Worm (Caenorhabditis elegans) whole organism, late embryonic: ENCODE data around the gene W08F4.3.
A peak's percentile ranks its signal among the peaks of the same experiment; 100 is the strongest.
"Not testable (repeated sequence)": the region's sequence is repeated elsewhere in the genome, so short reads cannot be mapped to it uniquely, and the experiment has no call there.

Source experiments
- C38D4.7 ChIP-seq: fragments of 200-800 bp; sonication (Bioruptor generic); optimal IDR thresholded peaks from 2 replicates; lab custom pipeline; 2018; ENCODE audit warnings: mild to moderate bottlenecking, missing genetic modification characterization, moderate library complexity, missing compliant biosample characterization
- F13H6.1 ChIP-seq: sonication (generic microtip); optimal IDR thresholded peaks from 2 replicates; lab custom pipeline; 2016; ENCODE audit warnings: missing genetic modification characterization, missing compliant biosample characterization
- K02D7.2 ChIP-seq: sonication (generic microtip); optimal IDR thresholded peaks from 2 replicates; lab custom pipeline; 2017; ENCODE audit warnings: mild to moderate bottlenecking, missing genetic modification characterization, missing compliant biosample characterization
- K09A11.1 ChIP-seq: sonication (generic microtip); optimal IDR thresholded peaks from 2 replicates; lab custom pipeline; 2017; ENCODE audit warnings: antibody characterized with exemption, mild to moderate bottlenecking, missing genetic modification characterization, missing compliant biosample characterization; ENCODE audit not compliant: insufficient read depth
- T23F11.4 ChIP-seq: fragments of 200-800 bp; sonication (Bioruptor generic); optimal IDR thresholded peaks from 2 replicates; lab custom pipeline; 2018; ENCODE audit warnings: mild to moderate bottlenecking, missing genetic modification characterization, missing compliant biosample characterization
- Y22D7AL.16 ChIP-seq: sonication (generic microtip); optimal IDR thresholded peaks from 2 replicates; lab custom pipeline; 2016; ENCODE audit warnings: missing genetic modification characterization, missing compliant biosample characterization
- ceh-14 ChIP-seq: sonication (generic microtip); optimal IDR thresholded peaks from 2 replicates; lab custom pipeline; 2016; ENCODE audit warnings: missing genotype, missing genetic modification characterization, missing compliant biosample characterization
- ceh-2 ChIP-seq: sonication (generic microtip); optimal IDR thresholded peaks from 2 replicates; lab custom pipeline; 2016; ENCODE audit warnings: missing genotype, missing genetic modification characterization, missing compliant biosample characterization
- ceh-22 ChIP-seq: sonication (generic microtip); optimal IDR thresholded peaks from 2 replicates; lab custom pipeline; 2017; ENCODE audit warnings: missing biosample characterization, missing genetic modification characterization
- ceh-31 ChIP-seq: sonication (generic microtip); optimal IDR thresholded peaks from 2 replicates; lab custom pipeline; 2016; ENCODE audit warnings: missing genetic modification characterization, missing compliant biosample characterization
- ceh-45 ChIP-seq: fragments of 200-800 bp; sonication (Bioruptor generic); IDR thresholded peaks from 2 replicates; pipeline ENCODE4 v1.3.6; 2022; ENCODE audit warnings: missing genetic modification reagents, missing genetic modification characterization, missing compliant biosample characterization
- ceh-6 ChIP-seq: fragments of 200-800 bp; sonication (Bioruptor generic); optimal IDR thresholded peaks from 2 replicates; lab custom pipeline; 2018; ENCODE audit warnings: mild to moderate bottlenecking, missing genetic modification characterization, missing compliant biosample characterization
- ceh-9 ChIP-seq: sonication (generic microtip); optimal IDR thresholded peaks from 2 replicates; lab custom pipeline; 2016; ENCODE audit warnings: mild to moderate bottlenecking, missing genetic modification characterization, inconsistent platforms, missing compliant biosample characterization
- dmd-4 ChIP-seq: sonication (generic microtip); optimal IDR thresholded peaks from 2 replicates; lab custom pipeline; 2016; ENCODE audit warnings: borderline replicate concordance, missing genetic modification characterization, missing compliant biosample characterization
- ets-4 ChIP-seq: sonication (generic microtip); optimal IDR thresholded peaks from 2 replicates; lab custom pipeline; 2016; ENCODE audit warnings: missing genetic modification characterization, missing compliant biosample characterization
- fkh-6 ChIP-seq: sonication (generic microtip); optimal IDR thresholded peaks from 2 replicates; lab custom pipeline; 2016; ENCODE audit warnings: missing genetic modification characterization, missing compliant biosample characterization
- hlh-15 ChIP-seq: sonication (generic microtip); optimal IDR thresholded peaks from 2 replicates; lab custom pipeline; 2016; ENCODE audit warnings: missing genetic modification characterization, missing compliant biosample characterization
- hlh-6 ChIP-seq: sonication (generic microtip); optimal IDR thresholded peaks from 2 replicates; lab custom pipeline; 2016; ENCODE audit warnings: missing genotype, missing genetic modification characterization, missing compliant biosample characterization
- hlh-8 ChIP-seq: sonication (generic microtip); optimal IDR thresholded peaks from 2 replicates; lab custom pipeline; 2016; ENCODE audit warnings: missing genotype, missing genetic modification characterization, missing compliant biosample characterization
- lim-6 ChIP-seq: sonication (generic microtip); optimal IDR thresholded peaks from 2 replicates; lab custom pipeline; 2016; ENCODE audit warnings: missing genetic modification characterization, missing compliant biosample characterization
- lin-11 ChIP-seq: fragments of 200-800 bp; sonication (Bioruptor generic); optimal IDR thresholded peaks from 2 replicates; lab custom pipeline; 2018; ENCODE audit warnings: mild to moderate bottlenecking, missing genetic modification characterization, missing compliant biosample characterization
- nhr-232 ChIP-seq: sonication (generic microtip); optimal IDR thresholded peaks from 2 replicates; lab custom pipeline; 2016; ENCODE audit warnings: missing genetic modification characterization, missing compliant biosample characterization
- odd-2 ChIP-seq: sonication (generic microtip); optimal IDR thresholded peaks from 2 replicates; lab custom pipeline; 2017; ENCODE audit warnings: antibody characterized with exemption, mild to moderate bottlenecking, missing genetic modification characterization, missing compliant biosample characterization
- pha-4 ChIP-seq: fragments of 150-350 bp; optimal IDR thresholded peaks from 2 replicates; lab custom pipeline; 2018; ENCODE audit warnings: missing biosample characterization, missing genetic modification reagents, missing genetic modification characterization
- rnt-1 ChIP-seq: sonication (generic microtip); optimal IDR thresholded peaks from 2 replicates; lab custom pipeline; 2016; ENCODE audit warnings: missing genetic modification characterization, missing compliant biosample characterization
- sdc-2 ChIP-seq: sonication (generic microtip); optimal IDR thresholded peaks from 2 replicates; lab custom pipeline; 2016; ENCODE audit warnings: missing genotype, missing genetic modification characterization, missing compliant biosample characterization
- sox-2 ChIP-seq: fragments of 200-800 bp; sonication (Bioruptor generic); IDR thresholded peaks from 2 replicates; pipeline ENCODE4 v1.3.6; 2022; ENCODE audit warnings: missing genetic modification reagents, missing genetic modification characterization, missing compliant biosample characterization
- sox-4 ChIP-seq: sonication (generic microtip); optimal IDR thresholded peaks from 2 replicates; lab custom pipeline; 2017; ENCODE audit warnings: mild to moderate bottlenecking, missing genetic modification characterization, inconsistent platforms, missing compliant biosample characterization
- unc-42 ChIP-seq: sonication (generic microtip); optimal IDR thresholded peaks from 2 replicates; lab custom pipeline; 2016; ENCODE audit warnings: missing genotype, missing genetic modification characterization, missing compliant biosample characterization
- unc-55 ChIP-seq: sonication (generic microtip); optimal IDR thresholded peaks from 2 replicates; lab custom pipeline; 2017; ENCODE audit warnings: missing biosample characterization, missing genetic modification reagents, missing genetic modification characterization
- ztf-16 ChIP-seq: sonication (generic microtip); optimal IDR thresholded peaks from 2 replicates; lab custom pipeline; 2017; ENCODE audit warnings: missing genetic modification characterization, missing compliant biosample characterization

W08F4.3 gene

DNA sequence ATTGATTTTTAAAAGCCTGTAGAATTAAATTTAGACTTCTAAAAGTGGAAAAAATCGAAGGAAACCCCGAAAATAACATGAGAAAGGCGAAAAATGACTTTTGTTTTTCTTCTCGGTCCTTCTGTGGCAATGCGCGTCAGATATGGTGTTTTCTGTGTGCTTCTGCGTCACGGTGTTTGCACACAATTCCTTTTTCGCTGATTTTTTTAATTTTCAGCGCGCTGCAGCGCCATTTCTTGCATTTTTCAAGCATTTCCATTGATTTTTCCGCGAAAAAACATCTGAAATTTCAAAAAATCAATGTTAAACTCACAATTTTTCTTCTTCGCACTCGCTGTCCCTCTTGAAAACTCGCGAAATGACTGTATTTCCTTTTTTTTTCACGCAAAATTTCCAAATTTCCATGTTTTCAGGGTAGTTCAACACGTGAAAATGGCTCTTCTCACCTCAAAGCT is at the start of gene W08F4.3, which contains the start of gene cdc-37:
Gene W08F4.3, plus strand, starts transcription at position 414 of the 455 bp plus-strand sequence.
Gene cdc-37, minus strand, starts transcription at position 405 of the 455 bp plus-strand sequence.
- TF ChIP-seq rnt-1 (no peak), ceh-14 (tag; lab: Kevin White, UChicago) (no peak), fkh-6 (no peak), hlh-15 (tag; lab: Kevin White, UChicago) (no peak), unc-42 (tag; lab: Kevin White, UChicago) (peak; percentile 7), odd-2 (tag; lab: Kevin White, UChicago) (no peak)

DNA sequence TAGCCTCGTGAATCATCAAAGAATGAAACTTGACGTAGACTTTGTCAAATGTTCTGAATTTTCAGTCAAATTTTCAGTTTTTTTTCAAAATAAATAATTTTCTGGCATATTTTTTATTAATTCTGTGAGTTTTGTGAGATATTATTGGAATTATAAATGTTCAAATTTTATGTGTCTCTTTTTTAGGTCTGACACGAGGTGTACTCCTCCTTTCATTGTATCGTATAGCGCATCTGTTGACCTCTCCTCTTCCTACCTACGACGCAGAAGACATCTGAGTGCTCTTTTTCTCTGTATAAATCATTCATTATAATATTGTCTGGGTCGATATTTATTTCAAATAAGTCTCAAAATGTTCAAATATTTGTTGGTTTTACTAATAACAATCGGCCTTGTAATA is 45.2 kb upstream of the W08F4.3 start, which contains the start of gene T27A1.3:
Gene T27A1.3, plus strand, starts transcription at position 301 of the 400 bp plus-strand sequence.
- TF ChIP-seq dmd-4 (tag; lab: Kevin White, UChicago); C38D4.7 (GFP tag; lab: Kevin White, UChicago); ceh-45 (GFP tag; lab: Robert Waterston, UW): not testable (repeated sequence)

DNA sequence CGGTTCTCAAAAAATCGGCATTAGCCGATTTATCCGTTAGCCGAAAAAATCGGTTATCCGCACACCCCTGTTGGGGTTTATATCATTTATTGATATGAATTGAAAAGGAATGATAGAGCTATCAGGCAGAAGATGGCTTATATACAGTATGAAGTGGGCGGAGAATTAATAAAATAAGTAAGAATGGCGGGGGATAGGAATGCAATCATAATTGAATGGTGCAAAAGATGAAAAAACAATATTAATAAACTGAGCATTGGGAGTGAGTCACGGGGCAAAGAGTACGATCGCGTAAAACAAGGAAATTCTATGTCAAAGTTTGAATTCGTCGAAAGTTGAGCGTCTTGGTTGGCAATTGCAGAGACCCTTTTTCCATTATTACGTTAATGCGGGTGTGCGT is 43.6 kb upstream of the W08F4.3 start, which contains the start of gene T27A1.2:
Gene T27A1.2, minus strand, starts transcription at position 101 of the 400 bp plus-strand sequence.
- TF ChIP-seq lim-6 (tag; lab: Kevin White, UChicago): no peak
- no peak for TF ChIP-seq ceh-9
- no peak for TF ChIP-seq hlh-6 (tag; lab: Kevin White, UChicago)
- TF ChIP-seq nhr-232 (tag; lab: Kevin White, UChicago): no peak
- no peak for TF ChIP-seq K09A11.1 (tag; lab: Kevin White, UChicago)
- no peak for TF ChIP-seq unc-55 (GFP tag; lab: Kevin White, UChicago)
- TF ChIP-seq ceh-14 (tag; lab: Kevin White, UChicago): no peak
- no peak for TF ChIP-seq ceh-31 (tag; lab: Kevin White, UChicago)
- no peak for TF ChIP-seq sox-2 (GFP tag; lab: Robert Waterston, UW)
- TF ChIP-seq ceh-22 (tag; lab: Kevin White, UChicago): no peak
- no peak for TF ChIP-seq ets-4 (tag; lab: Kevin White, UChicago)

DNA sequence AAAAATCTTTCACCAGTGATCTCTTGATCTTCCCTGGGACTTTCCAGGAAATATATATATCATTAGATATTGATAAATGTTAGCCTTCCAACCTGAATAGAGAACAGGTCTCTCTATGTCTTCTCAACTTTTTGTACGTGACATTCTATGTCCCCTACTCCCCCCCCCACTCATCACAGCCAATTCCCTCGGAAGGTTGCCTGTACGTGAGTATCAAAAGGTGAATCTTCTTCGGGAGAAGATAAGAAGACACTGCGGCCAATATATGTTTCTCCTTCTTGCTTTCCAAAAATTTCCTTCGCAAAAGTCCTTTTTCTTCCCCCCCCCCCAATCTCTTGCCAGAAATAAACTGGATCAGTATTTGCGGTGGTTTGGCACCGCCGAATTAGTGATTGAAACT is 38.0 kb upstream of the W08F4.3 start:
- TF ChIP-seq K02D7.2 (tag; lab: Kevin White, UChicago) (no peak), unc-42 (tag; lab: Kevin White, UChicago) (no peak), Y22D7AL.16 (no peak), ceh-2 (tag; lab: Kevin White, UChicago) (no peak), ztf-16 (tag; lab: Kevin White, UChicago) (no peak), rnt-1 (no peak), F13H6.1 (tag; lab: Kevin White, UChicago) (no peak), sox-4 (tag; lab: Kevin White, UChicago) (no peak), ceh-45 (GFP tag; lab: Robert Waterston, UW) (no peak), sdc-2 (tag; lab: Kevin White, UChicago) (no peak), pha-4 (tag; lab: Kevin White, UChicago) (no peak), ceh-6 (GFP tag; lab: Kevin White, UChicago) (no peak), ceh-31 (tag; lab: Kevin White, UChicago) (no peak), lin-11 (tag; lab: Kevin White, UChicago) (no peak)

DNA sequence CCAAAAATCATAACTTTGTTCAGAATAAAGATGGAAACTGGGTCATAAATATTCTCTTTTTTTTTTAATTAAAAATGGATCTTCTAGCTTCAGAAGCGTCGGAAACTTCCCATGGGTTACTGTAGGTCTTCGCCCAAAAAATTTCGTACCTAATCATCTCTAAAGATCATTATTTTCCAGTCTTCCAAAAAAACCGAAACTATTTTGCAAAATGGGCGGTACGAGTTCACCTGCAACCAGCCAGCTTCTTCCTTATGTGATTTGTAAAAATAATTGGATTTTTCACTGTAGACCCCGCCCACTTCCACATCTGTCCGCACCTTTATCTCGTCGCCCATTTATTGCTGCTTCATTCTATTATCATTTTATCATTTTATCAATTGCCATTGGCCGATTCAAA is 34.0 kb upstream of the W08F4.3 start, which contains the start of gene mlt-10:
Gene mlt-10, plus strand, starts transcription at position 301 of the 400 bp plus-strand sequence.
- TF ChIP-seq ceh-6 (GFP tag; lab: Kevin White, UChicago): no peak
- no peak for TF ChIP-seq nhr-232 (tag; lab: Kevin White, UChicago)
- no peak for TF ChIP-seq hlh-15 (tag; lab: Kevin White, UChicago)
- TF ChIP-seq T23F11.4 (GFP tag; lab: Kevin White, UChicago): no peak
- TF ChIP-seq fkh-6: no peak
- TF ChIP-seq hlh-8 (tag; lab: Kevin White, UChicago): no peak
